Worm (Caenorhabditis elegans) whole organism, L1 larva: ENCODE measurements around the gene F30H5.5.
A peak's percentile ranks its signal among the peaks of the same experiment; 100 is the strongest.

Experiments used
- C04F5.9 ChIP-seq: sonication (generic microtip); optimal IDR thresholded peaks from 2 replicates; lab custom pipeline; 2016; ENCODE audit warnings: missing genetic modification characterization, missing compliant biosample characterization
- C34B4.2 ChIP-seq: sonication (generic microtip); optimal IDR thresholded peaks from 2 replicates; lab custom pipeline; 2017; ENCODE audit warnings: mild to moderate bottlenecking, missing genetic modification characterization, missing compliant biosample characterization
- F16B12.6 ChIP-seq: fragments of 150-350 bp; optimal IDR thresholded peaks from 2 replicates; lab custom pipeline; 2014; ENCODE audit warnings: missing biosample characterization, missing genetic modification characterization
- aha-1 ChIP-seq: fragments of 150-350 bp; optimal IDR thresholded peaks from 2 replicates; lab custom pipeline; 2014; ENCODE audit warnings: missing biosample characterization, missing genetic modification characterization
- ama-1 ChIP-seq: fragments of 150-350 bp; optimal IDR thresholded peaks from 2 replicates; lab custom pipeline; 2014
- ceh-82 ChIP-seq, 3 experiments: fragments of 150-350 bp in 1 of 3; sonication (generic microtip) in 2 of 3; optimal IDR thresholded peaks; 2 replicates each; lab custom pipeline; 2014 to 2017; ENCODE audit warnings: missing biosample characterization in 3 of 3, missing genetic modification characterization in 3 of 3
- dsc-1 ChIP-seq: sonication (generic microtip); optimal IDR thresholded peaks from 2 replicates; lab custom pipeline; 2016; ENCODE audit warnings: mild to moderate bottlenecking, missing genetic modification characterization, missing compliant biosample characterization
- egl-13 ChIP-seq: sonication (generic microtip); optimal IDR thresholded peaks from 2 replicates; lab custom pipeline; 2016; ENCODE audit warnings: missing genotype, missing genetic modification reagents, missing genetic modification characterization, missing compliant biosample characterization
- egl-27 ChIP-seq, 2 experiments: fragments of 150-350 bp in 1 of 2; sonication (generic microtip); optimal IDR thresholded peaks; 3 replicates each; lab custom pipeline; 2017 to 2018; ENCODE audit warnings: missing biosample characterization in 2 of 2, missing genetic modification characterization in 2 of 2, missing genetic modification reagents in 2 of 2
- elt-2 ChIP-seq: sonication (generic microtip); optimal IDR thresholded peaks from 2 replicates; lab custom pipeline; 2016; ENCODE audit warnings: missing genetic modification characterization, mild to moderate bottlenecking, inconsistent platforms, missing compliant biosample characterization, missing genetic modification reagents
- elt-3 ChIP-seq, 6 experiments: fragments of 150-350 bp in 1 of 6; sonication (generic microtip); optimal IDR thresholded peaks; 2 replicates each; lab custom pipeline; 2017 to 2018; ENCODE audit warnings: missing biosample characterization in 6 of 6, missing genetic modification characterization in 6 of 6, inconsistent platforms in 1 of 6
- fkh-4 ChIP-seq: sonication (generic microtip); optimal IDR thresholded peaks from 2 replicates; lab custom pipeline; 2016; ENCODE audit warnings: missing compliant biosample characterization, missing genetic modification characterization, borderline replicate concordance
- fkh-8 ChIP-seq: sonication (generic microtip); optimal IDR thresholded peaks from 2 replicates; lab custom pipeline; 2016; ENCODE audit warnings: mild to moderate bottlenecking, missing genetic modification characterization, missing compliant biosample characterization
- grh-1 ChIP-seq: fragments of 200-800 bp; sonication (Bioruptor generic); IDR thresholded peaks from 2 replicates; pipeline ENCODE4 v1.3.6; 2022; ENCODE audit warnings: missing genetic modification reagents, missing genetic modification characterization, missing compliant biosample characterization
- irx-1 ChIP-seq: sonication (generic microtip); optimal IDR thresholded peaks from 2 replicates; lab custom pipeline; 2016; ENCODE audit warnings: missing genetic modification characterization, missing compliant biosample characterization
- isw-1 ChIP-seq: fragments of 200-800 bp; sonication (Bioruptor generic); IDR thresholded peaks from 2 replicates; pipeline ENCODE4 v1.3.6; 2022; ENCODE audit warnings: missing genetic modification characterization, missing compliant biosample characterization
- jun-1 ChIP-seq: fragments of 150-350 bp; optimal IDR thresholded peaks from 2 replicates; lab custom pipeline; 2014; ENCODE audit warnings: missing biosample characterization, missing genetic modification reagents, missing genetic modification characterization
- lin-13 ChIP-seq: fragments of 150-350 bp; optimal IDR thresholded peaks from 2 replicates; lab custom pipeline; 2014; ENCODE audit warnings: missing biosample characterization, missing genetic modification reagents, missing genetic modification characterization
- lsy-2 ChIP-seq, 2 experiments: fragments of 150-350 bp; optimal IDR thresholded peaks; 2 replicates each; lab custom pipeline; 2014; ENCODE audit warnings: missing biosample characterization in 2 of 2, missing genetic modification characterization in 2 of 2
- mef-2 ChIP-seq: fragments of 150-350 bp; optimal IDR thresholded peaks from 2 replicates; lab custom pipeline; 2014; ENCODE audit warnings: missing biosample characterization, missing genetic modification characterization
- mep-1 ChIP-seq: fragments of 150-350 bp; optimal IDR thresholded peaks from 2 replicates; lab custom pipeline; 2014; ENCODE audit warnings: missing biosample characterization, missing genetic modification characterization
- nhr-11 ChIP-seq: fragments of 150-350 bp; optimal IDR thresholded peaks from 2 replicates; lab custom pipeline; 2014; ENCODE audit warnings: missing biosample characterization, missing genetic modification characterization
- nhr-19 ChIP-seq: fragments of 200-800 bp; sonication (Bioruptor generic); conservative IDR thresholded peaks from 2 replicates; pipeline ENCODE4 v1.3.6; 2022; ENCODE audit warnings: missing genetic modification characterization, missing compliant biosample characterization
- nhr-20 ChIP-seq: sonication (generic microtip); optimal IDR thresholded peaks from 2 replicates; lab custom pipeline; 2016; ENCODE audit warnings: mild to moderate bottlenecking, missing genetic modification characterization, missing compliant biosample characterization
- nhr-47 ChIP-seq: sonication (generic microtip); optimal IDR thresholded peaks from 2 replicates; lab custom pipeline; 2016; ENCODE audit warnings: mild to moderate bottlenecking, missing genetic modification characterization, moderate library complexity, missing compliant biosample characterization
- nhr-71 ChIP-seq: sonication (generic microtip); optimal IDR thresholded peaks from 2 replicates; lab custom pipeline; 2016; ENCODE audit warnings: mild to moderate bottlenecking, missing genetic modification characterization, moderate library complexity, missing compliant biosample characterization
- nhr-76 ChIP-seq: sonication (generic microtip); optimal IDR thresholded peaks from 2 replicates; lab custom pipeline; 2017; ENCODE audit warnings: missing biosample characterization, missing genetic modification characterization
- nhr-85 ChIP-seq: sonication (generic microtip); peaks from one replicate; lab custom pipeline; 2016; ENCODE audit warnings: missing genetic modification characterization, inconsistent platforms, missing compliant biosample characterization
- pag-3 ChIP-seq: sonication (generic microtip); optimal IDR thresholded peaks from 2 replicates; lab custom pipeline; 2017; ENCODE audit warnings: missing genetic modification characterization, mild to moderate bottlenecking, missing compliant biosample characterization, antibody characterized with exemption, borderline replicate concordance; ENCODE audit not compliant: insufficient read depth
- pax-3 ChIP-seq: fragments of 200-800 bp; sonication (Bioruptor generic); optimal IDR thresholded peaks from 2 replicates; lab custom pipeline; 2018; ENCODE audit warnings: mild to moderate bottlenecking, missing genetic modification characterization, moderate library complexity, missing compliant biosample characterization
- rnt-1 ChIP-seq: sonication (generic microtip); optimal IDR thresholded peaks from 2 replicates; lab custom pipeline; 2016; ENCODE audit warnings: mild to moderate bottlenecking, missing genetic modification characterization, moderate library complexity, missing compliant biosample characterization
- snu-23 ChIP-seq: sonication (generic microtip); optimal IDR thresholded peaks from 2 replicates; lab custom pipeline; 2016; ENCODE audit warnings: missing genetic modification characterization, missing compliant biosample characterization
- sox-4 ChIP-seq: sonication (generic microtip); optimal IDR thresholded peaks from 2 replicates; lab custom pipeline; 2016; ENCODE audit warnings: missing genetic modification characterization, missing compliant biosample characterization
- sptf-1 ChIP-seq: fragments of 150-350 bp; optimal IDR thresholded peaks from 2 replicates; lab custom pipeline; 2014; ENCODE audit warnings: missing biosample characterization, missing genetic modification characterization
- swsn-7 ChIP-seq: sonication (generic microtip); optimal IDR thresholded peaks from 2 replicates; lab custom pipeline; 2016; ENCODE audit warnings: missing genetic modification characterization, missing compliant biosample characterization
- tlp-1 ChIP-seq: fragments of 150-350 bp; optimal IDR thresholded peaks from 2 replicates; lab custom pipeline; 2014; ENCODE audit warnings: missing biosample characterization, missing genetic modification characterization
- xbp-1 ChIP-seq: sonication (generic microtip); optimal IDR thresholded peaks from 2 replicates; lab custom pipeline; 2016; ENCODE audit warnings: missing genetic modification characterization, missing compliant biosample characterization
- zag-1 ChIP-seq: fragments of 150-350 bp; optimal IDR thresholded peaks from 2 replicates; lab custom pipeline; 2014; ENCODE audit warnings: missing biosample characterization, missing genetic modification characterization
- zip-4 ChIP-seq: fragments of 200-800 bp; sonication (Bioruptor generic); optimal IDR thresholded peaks from 2 replicates; lab custom pipeline; 2018; ENCODE audit warnings: mild to moderate bottlenecking, missing genetic modification characterization, moderate library complexity, missing compliant biosample characterization

Gene F30H5.5

DNA sequence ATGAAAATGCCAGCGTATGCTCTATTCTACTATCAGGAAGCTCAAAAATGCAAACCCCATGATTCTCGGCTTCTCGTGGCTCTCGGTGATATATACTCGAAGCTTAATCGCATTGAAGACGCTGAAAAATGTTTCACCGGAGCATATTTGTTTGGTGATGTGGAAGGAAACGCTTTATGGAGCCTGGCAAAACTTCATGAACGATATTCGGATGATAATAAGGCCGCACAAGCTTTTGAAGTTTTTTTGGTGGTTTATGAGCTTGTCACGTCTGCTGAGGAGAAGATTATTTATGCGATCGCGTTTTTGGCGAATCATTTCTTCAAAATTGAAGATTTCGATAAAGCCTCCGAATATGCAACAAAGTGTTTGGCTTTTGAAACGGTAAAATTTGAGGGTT, 7.3 kb upstream of the F30H5.5 start:
- TF ChIP-seq irx-1 (no peak), sptf-1 (tag; lab: Kevin White, UChicago) (no peak), zip-4 (GFP tag; lab: Kevin White, UChicago) (no peak)
- TF ChIP-seq, all 84 proteins: peak for 0

DNA sequence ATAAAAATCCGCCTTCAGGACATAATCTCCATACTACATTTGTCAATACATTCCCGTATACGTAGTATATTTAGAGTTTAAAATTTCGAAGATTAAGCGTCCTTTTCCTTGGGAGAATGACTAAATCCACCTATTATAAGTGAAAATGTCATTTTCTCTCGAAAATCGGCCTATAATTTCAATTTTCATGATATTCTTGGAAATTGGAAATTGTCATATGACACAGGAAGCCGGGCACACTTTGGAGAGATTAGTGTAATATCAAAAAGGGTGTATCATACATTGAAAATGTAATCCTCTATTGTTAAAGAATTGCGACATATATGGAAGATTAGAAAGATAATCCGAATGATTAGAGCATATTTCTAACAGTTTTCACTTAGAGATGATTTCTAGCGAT, 5.8 kb upstream of the F30H5.5 start:
- TF ChIP-seq nhr-76 (tag; lab: Kevin White, UChicago) (no peak), elt-3 (tag; optimal IDR thresholded peaks at IDR 0.05; lab: Kevin White, UChicago) (no peak), xbp-1 (tag; lab: Kevin White, UChicago) (peak; percentile 6), zag-1 (no peak), irx-1 (peak; percentile 11), C04F5.9 (tag; lab: Kevin White, UChicago) (no peak), mef-2 (no peak), nhr-19 (0 out of 2 replicates have a peak, but pooled peaks have one; percentile 10), aha-1 (tag; lab: Kevin White, UChicago) (no peak), egl-27 (tag; optimal IDR thresholded peaks at IDR 0.05; lab: Kevin White, UChicago) (no peak), sox-4 (peak; percentile 95), grh-1 (no peak), dsc-1 (tag; lab: Kevin White, UChicago) (peak; percentile 100), F16B12.6 (tag; lab: Kevin White, UChicago) (no peak), swsn-7 (tag; lab: Kevin White, UChicago) (peak; percentile 60), lsy-2 (tag; optimal IDR thresholded peaks at IDR 0.05; lab: Kevin White, UChicago) (peak in 1 of 2 experiments; percentile 55), egl-13 (peak; percentile 77), fkh-4 (peak; percentile 80), nhr-71 (tag; lab: Kevin White, UChicago) (peak; percentile 83), nhr-47 (tag; lab: Kevin White, UChicago) (peak; percentile 91), fkh-8 (tag; lab: Kevin White, UChicago) (peak; percentile 95), isw-1 (GFP tag; lab: Robert Waterston, UW) (no peak), jun-1 (peak; percentile 1), snu-23 (peak; percentile 33), nhr-11 (tag; lab: Kevin White, UChicago) (peak; percentile 78), ama-1 (lab: Kevin White, UChicago) (no peak), lin-13 (no peak), pax-3 (tag; lab: Kevin White, UChicago) (peak; percentile 97), rnt-1 (tag; lab: Kevin White, UChicago) (no peak), nhr-20 (peak; percentile 41), nhr-85 (tag; lab: Kevin White, UChicago) (peak; percentile 50)

DNA sequence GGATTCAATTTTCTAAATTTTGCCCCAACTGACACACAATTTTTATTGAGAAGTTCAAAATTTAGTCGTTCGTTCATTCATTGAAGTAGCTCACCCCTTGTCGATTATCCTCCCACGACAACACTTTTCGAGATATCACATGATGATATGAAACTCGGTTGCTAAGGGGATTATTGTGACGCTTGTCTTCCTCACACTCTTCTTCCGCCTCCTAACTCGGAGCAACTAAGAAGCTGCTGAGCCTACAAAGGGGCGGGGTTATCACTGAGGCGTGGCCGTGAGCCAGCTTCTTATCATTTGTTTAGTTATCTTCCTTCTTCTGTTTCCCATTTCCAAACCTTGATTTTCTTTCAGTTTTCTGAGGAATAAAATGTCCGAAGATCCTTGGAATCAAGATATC, 5.0 kb upstream of the F30H5.5 start, which contains the start of gene F10C5.3:
TSS of gene F10C5.3 (plus strand) at position 313 of the 400 bp plus-strand sequence.
- peak; percentile 58 for TF ChIP-seq dsc-1 (tag; lab: Kevin White, UChicago)
- TF ChIP-seq fkh-8 (tag; lab: Kevin White, UChicago), result peak; percentile 83
- no peak for TF ChIP-seq nhr-11 (tag; lab: Kevin White, UChicago)
- no peak for TF ChIP-seq jun-1
- peak; percentile 35 for TF ChIP-seq egl-13
- peak; percentile 27 for TF ChIP-seq nhr-47 (tag; lab: Kevin White, UChicago)
- TF ChIP-seq nhr-20, result no peak
- no peak for TF ChIP-seq tlp-1
- peak; percentile 26 for TF ChIP-seq pax-3 (tag; lab: Kevin White, UChicago)
- no peak for TF ChIP-seq elt-2
- TF ChIP-seq F16B12.6 (tag; lab: Kevin White, UChicago), result no peak

DNA sequence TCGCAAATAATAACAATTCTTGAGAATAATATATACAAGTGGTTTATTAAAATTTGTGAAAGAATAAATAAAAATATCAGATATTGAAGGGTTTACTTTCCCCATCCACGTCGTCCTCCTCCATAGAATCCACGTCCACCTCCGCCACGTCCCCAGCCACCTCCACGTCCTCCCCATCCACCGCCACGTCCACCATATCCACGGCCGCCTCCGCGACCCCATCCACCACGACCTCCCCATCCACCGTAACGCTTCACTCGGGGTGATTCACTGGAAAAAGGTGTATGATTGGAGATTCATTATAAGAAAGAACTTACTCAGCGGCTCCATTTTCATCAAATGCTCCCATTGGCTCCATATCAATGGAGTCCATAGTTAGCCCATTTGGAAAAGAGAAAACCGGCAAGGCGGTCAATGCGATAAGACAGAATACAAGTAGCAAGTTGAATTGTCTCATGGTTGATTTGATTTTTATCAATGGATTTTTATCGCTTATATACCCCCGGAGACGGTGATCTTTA, 2.4 kb upstream of the F30H5.5 start, which contains the start of gene nlp-32:
TSS of gene nlp-32 (minus strand) at position 471 of the 521 bp plus-strand sequence.
- TF ChIP-seq mep-1, result no peak
- no peak for TF ChIP-seq dsc-1 (tag; lab: Kevin White, UChicago)
- TF ChIP-seq ceh-82 (tag; optimal IDR thresholded peaks at IDR 0.05; lab: Kevin White, UChicago), result no peak
- TF ChIP-seq pag-3 (tag; lab: Kevin White, UChicago), result no peak
- no peak for TF ChIP-seq C34B4.2 (tag; lab: Kevin White, UChicago)
- TF ChIP-seq pax-3 (tag; lab: Kevin White, UChicago), result no peak
- no peak for TF ChIP-seq rnt-1 (tag; lab: Kevin White, UChicago)
